Fruit fly (Drosophila melanogaster): Measurements from ENCODE around the gene COX8.

The COX8 gene

dm6 chr3L:21539245-21540196 is at the start of gene COX8, which contains the start of gene VhaM9.7-b:
TSS of gene COX8 (minus strand) at chr3L:21539447.
TSS of gene VhaM9.7-b (plus strand) at chr3L:21539862.
- TF ChIP-seq H2.0 (GFP tag; IDR thresholded peaks at IDR 0.05): peak; percentile 48
- TF ChIP-seq CG5953 (GFP tag; IDR thresholded peaks at IDR 0.05): no peak
- peak; percentile 93 for TF ChIP-seq Sry-δ (GFP tag; optimal IDR thresholded peaks at IDR 0.05)
- no peak for TF ChIP-seq CG9727 (GFP tag; optimal IDR thresholded peaks at IDR 0.05)
- peak; percentile 65 for TF ChIP-seq NfI (GFP tag; optimal IDR thresholded peaks at IDR 0.05)
- peak; percentile 20 for TF ChIP-seq CG3163 (GFP tag; optimal IDR thresholded peaks at IDR 0.05)
- TF ChIP-seq sens (GFP tag): peak; percentile 63
- 0 out of 2 replicates have a peak, but pooled peaks have one; percentile 6 for TF ChIP-seq CG17328 (GFP tag; IDR thresholded peaks at IDR 0.05)
- peak; percentile 42 for TF ChIP-seq Elba2 (GFP tag; optimal IDR thresholded peaks at IDR 0.05)
- peak; percentile 81 for TF ChIP-seq CG30403 (GFP tag; optimal IDR thresholded peaks at IDR 0.05)
- no peak for TF ChIP-seq grau (tag; optimal IDR thresholded peaks at IDR 0.05)
- peak; percentile 82 for TF ChIP-seq CG14710 (tag; optimal IDR thresholded peaks at IDR 0.05)
- no peak for TF ChIP-seq CG8924 (tag; optimal IDR thresholded peaks at IDR 0.05)
- TF ChIP-seq CG13624 (GFP tag; optimal IDR thresholded peaks at IDR 0.05): peak; percentile 56
- TF ChIP-seq CG6654 (GFP tag; optimal IDR thresholded peaks at IDR 0.05): no peak
- TF ChIP-seq Vsx1 (GFP tag; optimal IDR thresholded peaks at IDR 0.05): no peak
- TF ChIP-seq Fer1 (GFP tag; optimal IDR thresholded peaks at IDR 0.05): no peak
- TF ChIP-seq Xrp1 (GFP tag; IDR thresholded peaks at IDR 0.05): peak; percentile 10; the same call in 1 of the 2 replicates
- TF ChIP-seq Dek (tag; optimal IDR thresholded peaks at IDR 0.05): no peak
- TF ChIP-seq shn (GFP tag; optimal IDR thresholded peaks at IDR 0.05): peak; percentile 52
- TF ChIP-seq CHES-1-like (GFP tag; optimal IDR thresholded peaks at IDR 0.05): peak; percentile 48
- TF ChIP-seq fd64A (GFP tag; optimal IDR thresholded peaks at IDR 0.05): no peak
- no peak for TF ChIP-seq crc (GFP tag; optimal IDR thresholded peaks at IDR 0.05)
- no peak for TF ChIP-seq CG11504 (tag; optimal IDR thresholded peaks at IDR 0.05)
- no peak; the same call in none of the 2 replicates for TF ChIP-seq CG11085 (GFP tag; IDR thresholded peaks at IDR 0.05)
- TF ChIP-seq lab (GFP tag; optimal IDR thresholded peaks at IDR 0.05): no peak
- TF ChIP-seq bsh (GFP tag; optimal IDR thresholded peaks at IDR 0.05): no peak
- peak; percentile 45 for TF ChIP-seq CG16815 (GFP tag; optimal IDR thresholded peaks at IDR 0.05)
- TF ChIP-seq CG3407 (GFP tag; optimal IDR thresholded peaks at IDR 0.05): no peak
- TF ChIP-seq CG13296 (GFP tag; optimal IDR thresholded peaks at IDR 0.05): peak; percentile 23
- TF ChIP-seq sd (tag; optimal IDR thresholded peaks at IDR 0.05): no peak
- TF ChIP-seq mld (GFP tag; IDR thresholded peaks at IDR 0.05; ENCODE audit: partially characterized antibody): peak; percentile 44; the same call in 1 of the 3 replicates
- TF ChIP-seq HHEX (GFP tag; optimal IDR thresholded peaks at IDR 0.05): no peak
- peak; percentile 55 for TF ChIP-seq CG3995 (GFP tag; optimal IDR thresholded peaks at IDR 0.05)
- no peak for TF ChIP-seq trh (GFP tag; optimal IDR thresholded peaks at IDR 0.05)
- peak; percentile 67 for TF ChIP-seq sob (GFP tag; IDR thresholded peaks at IDR 0.05)
- no peak for TF ChIP-seq Jarid2 (GFP tag; optimal IDR thresholded peaks at IDR 0.05)
- no peak for TF ChIP-seq tup (GFP tag; optimal IDR thresholded peaks at IDR 0.05)
- no peak for TF ChIP-seq sima (GFP tag; optimal IDR thresholded peaks at IDR 0.05)
- no peak for TF ChIP-seq CG2678 (tag; optimal IDR thresholded peaks at IDR 0.05)
- no peak for TF ChIP-seq Hr39 (optimal IDR thresholded peaks at IDR 0.05)
- peak; percentile 91 for TF ChIP-seq row (GFP tag; IDR thresholded peaks at IDR 0.05)
- TF ChIP-seq chm (GFP tag; IDR thresholded peaks at IDR 0.05): no peak
- no peak; the same call in 2 of the 3 replicates for TF ChIP-seq ken (GFP tag; IDR thresholded peaks at IDR 0.05)
- no peak for TF ChIP-seq CG11695 (GFP tag; IDR thresholded peaks at IDR 0.05)
- peak; percentile 95 for TF ChIP-seq CG6689 (GFP tag; IDR thresholded peaks at IDR 0.05)
- TF ChIP-seq trem (tag; optimal IDR thresholded peaks at IDR 0.05): peak; percentile 40
- peak; percentile 8 for TF ChIP-seq CG4328 (GFP tag; optimal IDR thresholded peaks at IDR 0.05)
- peak; percentile 40 for TF ChIP-seq CG16863 (GFP tag; optimal IDR thresholded peaks at IDR 0.05)

Data from whole organism, embryonic.